Worm (Caenorhabditis elegans) whole organism, early embryonic: ENCODE data around the gene K02A2.1.

Experiments used
- aly-1 ChIP-seq: sonication (generic microtip); optimal IDR thresholded peaks from 2 replicates; lab custom pipeline; 2016; ENCODE audit warnings: missing genetic modification characterization, missing compliant biosample characterization
- ama-1 ChIP-seq: fragments of 150-350 bp; optimal IDR thresholded peaks from 2 replicates; lab custom pipeline; 2014
- ceh-13 ChIP-seq: fragments of 200-800 bp; sonication (Bioruptor generic); optimal IDR thresholded peaks from 2 replicates; lab custom pipeline; 2018; ENCODE audit warnings: mild to moderate bottlenecking, missing genetic modification characterization, missing compliant biosample characterization
- ceh-36 ChIP-seq: sonication (generic microtip); optimal IDR thresholded peaks from 2 replicates; lab custom pipeline; 2016; ENCODE audit warnings: missing genetic modification characterization, inconsistent platforms, missing compliant biosample characterization
- pes-1 ChIP-seq: fragments of 200-800 bp; sonication (Bioruptor generic); IDR thresholded peaks from 2 replicates; pipeline ENCODE4 v1.3.6; 2022; ENCODE audit warnings: missing genetic modification reagents, missing genetic modification characterization, missing compliant biosample characterization
- tbx-37 ChIP-seq: fragments of 200-800 bp; sonication (Bioruptor generic); conservative IDR thresholded peaks from 2 replicates; pipeline ENCODE4 v1.3.6; 2022; ENCODE audit warnings: missing genetic modification reagents, missing genetic modification characterization, missing compliant biosample characterization

DNA sequence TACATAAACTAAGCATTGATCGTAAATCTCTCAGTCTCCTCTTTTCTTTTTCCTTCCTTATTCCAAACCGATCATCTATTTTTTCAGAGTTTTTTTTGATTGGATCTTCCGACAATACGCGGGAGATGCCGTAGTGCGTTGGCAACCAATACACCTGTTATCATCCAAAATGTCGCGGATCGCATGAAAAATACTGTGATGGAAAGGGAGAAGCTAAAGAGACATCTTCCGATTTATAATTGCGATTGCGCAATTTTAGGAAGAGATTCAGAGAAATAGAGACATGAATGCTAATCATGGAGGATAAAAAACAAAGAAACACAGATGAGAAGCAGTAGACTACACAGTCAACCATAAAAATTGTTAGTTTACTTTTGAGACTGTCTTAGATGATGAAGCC is 28.6 kb upstream of the K02A2.1 start:
- no peak for TF ChIP-seq ama-1 (lab: Kevin White, UChicago)
- TF ChIP-seq ceh-13 (GFP tag; lab: Kevin White, UChicago) = no peak
- TF ChIP-seq pes-1 (GFP tag; lab: Robert Waterston, UW) = no peak
- TF ChIP-seq aly-1 (tag; lab: Kevin White, UChicago) = no peak
- no peak for TF ChIP-seq tbx-37 (GFP tag; lab: Robert Waterston, UW)
- no peak for TF ChIP-seq ceh-36 (tag; lab: Kevin White, UChicago)
